Fruit fly (Drosophila melanogaster): ENCODE results near the gene CG13813.

Gene CG13813

dm6 chr3L:20195875-20196274 lies 35.6 kb upstream of the CG13813 start (continued):
- TF ChIP-seq bsh (GFP tag; optimal IDR thresholded peaks at IDR 0.05) (peak; percentile 72 to 81), CG8388 (GFP tag; optimal IDR thresholded peaks at IDR 0.05) (peak; percentile 58), zfh2 (GFP tag; optimal IDR thresholded peaks at IDR 0.05) (no peak), CG10654 (GFP tag; optimal IDR thresholded peaks at IDR 0.05) (no peak), CG8290 (GFP tag; optimal IDR thresholded peaks at IDR 0.05) (no peak), CG8290 (tag; optimal IDR thresholded peaks at IDR 0.05) (peak in 1 of 2 experiments; percentile 68), CG12744 (GFP tag; optimal IDR thresholded peaks at IDR 0.05) (no peak), CkIIα-i1 (GFP tag; IDR thresholded peaks at IDR 0.05) (no peak), CG7928 (GFP tag; optimal IDR thresholded peaks at IDR 0.05) (no peak), CG12071 (GFP tag; optimal IDR thresholded peaks at IDR 0.05) (peak; percentile 45), CG1233 (GFP tag; optimal IDR thresholded peaks at IDR 0.05) (peak; percentile 52), Opbp (GFP tag; IDR thresholded peaks at IDR 0.05; ENCODE audit: partially characterized antibody) (no peak), sd (tag; optimal IDR thresholded peaks at IDR 0.05) (peak; percentile 11), CG8924 (tag; optimal IDR thresholded peaks at IDR 0.05) (peak; percentile 70), dysf (GFP tag; IDR thresholded peaks at IDR 0.05) (peak; percentile 75), CG6791 (GFP tag; IDR thresholded peaks at IDR 0.05; ENCODE audit: partially characterized antibody) (no peak), usp (GFP tag; optimal IDR thresholded peaks at IDR 0.05) (no peak), lab (GFP tag; optimal IDR thresholded peaks at IDR 0.05) (peak; percentile 67), repo (GFP tag; optimal IDR thresholded peaks at IDR 0.05) (no peak), CG12391 (tag; optimal IDR thresholded peaks at IDR 0.05) (peak; percentile 62), CG18262 (tag; optimal IDR thresholded peaks at IDR 0.05) (peak; percentile 77), fd102C (GFP tag; optimal IDR thresholded peaks at IDR 0.05) (no peak), aop (GFP tag; IDR thresholded peaks at IDR 0.05) (no peak), CG17385 (GFP tag; optimal IDR thresholded peaks at IDR 0.05) (peak; percentile 57), CG11247 (GFP tag; IDR thresholded peaks at IDR 0.05) (peak; percentile 52; the same call in 1 of the 2 replicates), CG2116 (GFP tag; optimal IDR thresholded peaks at IDR 0.05) (peak; percentile 11), ERR (GFP tag; optimal IDR thresholded peaks at IDR 0.05) (no peak), CG18011 (GFP tag; optimal IDR thresholded peaks at IDR 0.05) (no peak), Ravus (GFP tag; IDR thresholded peaks at IDR 0.05) (peak; percentile 38), CG5245 (GFP tag; optimal IDR thresholded peaks at IDR 0.05) (peak; percentile 51), cad (GFP tag; optimal IDR thresholded peaks at IDR 0.05) (no peak), Oaz (GFP tag; IDR thresholded peaks at IDR 0.05) (no peak), kah (GFP tag; optimal IDR thresholded peaks at IDR 0.05) (no peak), CG4282 (GFP tag; optimal IDR thresholded peaks at IDR 0.05) (no peak), hbn (GFP tag; IDR thresholded peaks at IDR 0.05; ENCODE audit: partially characterized antibody) (no peak), CG9609 (GFP tag; optimal IDR thresholded peaks at IDR 0.05) (no peak), ara (GFP tag; IDR thresholded peaks at IDR 0.05) (peak; percentile 74), ham (GFP tag; IDR thresholded peaks at IDR 0.05) (no peak), btn (GFP tag; optimal IDR thresholded peaks at IDR 0.05) (peak; percentile 43), Ets65A (GFP tag) (peak; percentile 55), so (GFP tag; IDR thresholded peaks at IDR 0.05) (peak; percentile 64; the same call in 1 of the 3 replicates), CG18476 (GFP tag; optimal IDR thresholded peaks at IDR 0.05) (peak; percentile 4), D (optimal IDR thresholded peaks at IDR 0.05) (no peak), D (GFP tag; optimal IDR thresholded peaks at IDR 0.05) (peak; percentile 69), Vsx1 (GFP tag; optimal IDR thresholded peaks at IDR 0.05) (no peak), HmgD (GFP tag; optimal IDR thresholded peaks at IDR 0.05) (no peak), CG1529 (GFP tag; optimal IDR thresholded peaks at IDR 0.05) (peak; percentile 31), stwl (tag; optimal IDR thresholded peaks at IDR 0.05) (no peak), CG11560 (tag; IDR thresholded peaks at IDR 0.05) (no peak), CTCF (GFP tag; optimal IDR thresholded peaks at IDR 0.05) (no peak), CG15601 (tag; optimal IDR thresholded peaks at IDR 0.05) (peak; percentile 50), ken (GFP tag; IDR thresholded peaks at IDR 0.05) (peak; percentile 74), Fer2 (tag; optimal IDR thresholded peaks at IDR 0.05) (no peak)
